Fruit fly (Drosophila melanogaster) whole organism, embryonic: ENCODE data around the gene CG44362.
A peak's percentile ranks its signal among the peaks of the same experiment; 100 is the strongest.

Experiments
- Atf-2 ChIP-seq: fragments of 200-800 bp; sonication (Bioruptor generic); optimal IDR thresholded peaks from 2 replicates; lab custom pipeline; 2016; ENCODE audit warnings: missing biosample characterization, missing genetic modification characterization
- BEAF-32 ChIP-seq: fragments of 200-800 bp; sonication (Bioruptor generic); optimal IDR thresholded peaks from 3 replicates; lab custom pipeline; 2017; ENCODE audit warnings: missing biosample characterization, missing genetic modification characterization, mild to moderate bottlenecking, moderate library complexity, missing genetic modification reagents
- Bdp1 ChIP-seq: fragments of 200-800 bp; sonication (Bioruptor generic); optimal IDR thresholded peaks from 3 replicates; lab custom pipeline; 2016; ENCODE audit warnings: missing biosample characterization, missing genetic modification characterization
- Blimp-1 ChIP-seq: fragments of 200-800 bp; sonication (Bioruptor generic); optimal IDR thresholded peaks from 3 replicates; lab custom pipeline; 2018; ENCODE audit warnings: missing biosample characterization, missing genetic modification characterization, mild to moderate bottlenecking, moderate library complexity, missing genetic modification reagents
- CG10147 ChIP-seq: fragments of 200-800 bp; sonication (Bioruptor generic); optimal IDR thresholded peaks from 2 replicates; lab custom pipeline; 2019; ENCODE audit warnings: missing biosample characterization, mild to moderate bottlenecking, missing genetic modification characterization, moderate library complexity
- CG10654 ChIP-seq: fragments of 200-800 bp; sonication (Bioruptor generic); optimal IDR thresholded peaks from 2 replicates; lab custom pipeline; 2016; ENCODE audit warnings: missing biosample characterization, missing genetic modification characterization
- CG11093 ChIP-seq: fragments of 200-800 bp; sonication (Bioruptor generic); IDR thresholded peaks from 3 replicates; pipeline ENCODE4 v1.3.6; 2022; ENCODE audit warnings: missing biosample characterization, missing genetic modification characterization
- CG11504 ChIP-seq: fragments of 200-800 bp; sonication (Bioruptor generic); optimal IDR thresholded peaks from 3 replicates; lab custom pipeline; 2019; ENCODE audit warnings: missing biosample characterization, mild to moderate bottlenecking, missing genetic modification characterization, moderate library complexity
- CG12071 ChIP-seq: fragments of 200-800 bp; sonication (Bioruptor generic); optimal IDR thresholded peaks from 3 replicates; lab custom pipeline; 2018; ENCODE audit warnings: missing biosample characterization, mild to moderate bottlenecking, missing genetic modification characterization
- CG13624 ChIP-seq: fragments of 200-800 bp; sonication (Bioruptor generic); optimal IDR thresholded peaks from 2 replicates; lab custom pipeline; 2016; ENCODE audit warnings: missing biosample characterization, missing genetic modification characterization
- CG14710 ChIP-seq: fragments of 200-800 bp; sonication (Bioruptor generic); optimal IDR thresholded peaks from 3 replicates; lab custom pipeline; 2019; ENCODE audit warnings: missing biosample characterization, mild to moderate bottlenecking, missing genetic modification characterization, moderate library complexity
- CG14965 ChIP-seq: fragments of 200-800 bp; sonication (Bioruptor generic); optimal IDR thresholded peaks from 2 replicates; lab custom pipeline; 2016; ENCODE audit warnings: missing biosample characterization, missing genetic modification characterization, borderline replicate concordance
- CG16813 ChIP-seq: fragments of 200-800 bp; sonication (Bioruptor generic); IDR thresholded peaks from 3 replicates; pipeline ENCODE4 v1.3.6; 2022; ENCODE audit warnings: missing biosample characterization, missing genetic modification characterization; ENCODE audit not compliant: partially characterized antibody
- CG17328 ChIP-seq: fragments of 200-800 bp; sonication (Bioruptor generic); IDR thresholded peaks from 2 replicates; pipeline ENCODE4 v1.3.6; 2022; ENCODE audit warnings: missing biosample characterization, missing genetic modification characterization
- CG17802 ChIP-seq: fragments of 200-800 bp; sonication (Bioruptor generic); optimal IDR thresholded peaks from 2 replicates; lab custom pipeline; 2018; ENCODE audit warnings: missing biosample characterization, mild to moderate bottlenecking, missing genetic modification characterization, moderate library complexity
- CG3281 ChIP-seq: fragments of 200-800 bp; sonication (Bioruptor generic); optimal IDR thresholded peaks from 3 replicates; lab custom pipeline; 2017; ENCODE audit warnings: missing biosample characterization, mild to moderate bottlenecking, missing genetic modification characterization
- CG33557 ChIP-seq: fragments of 200-800 bp; sonication (Bioruptor generic); optimal IDR thresholded peaks from 2 replicates; lab custom pipeline; 2019; ENCODE audit warnings: missing biosample characterization, mild to moderate bottlenecking, missing genetic modification characterization, moderate library complexity
- CG4360 ChIP-seq: fragments of 200-800 bp; sonication (Bioruptor generic); IDR thresholded peaks from 2 replicates; pipeline ENCODE4 v1.3.6; 2022; ENCODE audit warnings: missing biosample characterization, missing genetic modification characterization
- CG6689 ChIP-seq: fragments of 200-800 bp; sonication (Bioruptor generic); IDR thresholded peaks from 2 replicates; pipeline ENCODE4 v1.3.6; 2022; ENCODE audit warnings: missing biosample characterization, missing genetic modification characterization
- CG7556 ChIP-seq: fragments of 200-800 bp; sonication (Bioruptor generic); optimal IDR thresholded peaks from 2 replicates; lab custom pipeline; 2017; ENCODE audit warnings: missing biosample characterization, mild to moderate bottlenecking, missing genetic modification characterization
- CG7839 ChIP-seq: fragments of 200-800 bp; sonication (Bioruptor generic); optimal IDR thresholded peaks from 3 replicates; lab custom pipeline; 2018; ENCODE audit warnings: missing biosample characterization, mild to moderate bottlenecking, missing genetic modification characterization, moderate library complexity
- CG8388 ChIP-seq: fragments of 200-800 bp; sonication (Bioruptor generic); optimal IDR thresholded peaks from 2 replicates; lab custom pipeline; 2019; ENCODE audit warnings: missing biosample characterization, mild to moderate bottlenecking, missing genetic modification characterization, moderate library complexity
- D19A ChIP-seq: fragments of 200-800 bp; optimal IDR thresholded peaks from 3 replicates; lab custom pipeline; 2019; ENCODE audit warnings: missing biosample characterization, mild to moderate bottlenecking, missing genetic modification characterization, moderate library complexity
- Dref ChIP-seq: fragments of 200-800 bp; sonication (Bioruptor generic); IDR thresholded peaks from 2 replicates; pipeline ENCODE4 v1.3.6; 2022; ENCODE audit warnings: missing biosample characterization, missing genetic modification characterization
- H2.0 ChIP-seq: fragments of 200-800 bp; sonication (Bioruptor generic); IDR thresholded peaks from 2 replicates; pipeline ENCODE4 v1.3.6; 2022; ENCODE audit warnings: missing biosample characterization, missing genetic modification characterization
- HHEX ChIP-seq: fragments of 200-800 bp; sonication (Bioruptor generic); optimal IDR thresholded peaks from 3 replicates; lab custom pipeline; 2017; ENCODE audit warnings: missing biosample characterization, mild to moderate bottlenecking, missing genetic modification characterization, missing genetic modification reagents
- HLH54F ChIP-seq: fragments of 200-800 bp; sonication (Bioruptor generic); optimal IDR thresholded peaks from 3 replicates; lab custom pipeline; 2016; ENCODE audit warnings: missing biosample characterization, missing genetic modification characterization
- Sin3A ChIP-seq: fragments of >200 bp; optimal IDR thresholded peaks from 2 replicates; lab custom pipeline; 2018
- amos ChIP-seq: fragments of 200-800 bp; sonication (Bioruptor generic); IDR thresholded peaks from 2 replicates; pipeline ENCODE4 v1.3.6; 2022; ENCODE audit warnings: missing biosample characterization, missing genetic modification characterization; ENCODE audit not compliant: partially characterized antibody
- bcd ChIP-seq: fragments of 200-800 bp; sonication (Bioruptor generic); optimal IDR thresholded peaks from 2 replicates; lab custom pipeline; 2017; ENCODE audit warnings: missing biosample characterization, mild to moderate bottlenecking, missing genetic modification characterization
- bsh ChIP-seq, 2 experiments: fragments of 200-800 bp; sonication (Bioruptor generic); optimal IDR thresholded peaks; 2 replicates each; lab custom pipeline; 2017 to 2018; ENCODE audit warnings: mild to moderate bottlenecking in 2 of 2, missing biosample characterization in 2 of 2, missing genetic modification characterization in 2 of 2, moderate library complexity in 1 of 2
- da ChIP-seq: fragments of 200-800 bp; sonication (Bioruptor generic); optimal IDR thresholded peaks from 2 replicates; lab custom pipeline; 2016; ENCODE audit warnings: missing biosample characterization, missing genetic modification characterization
- dmrt11E ChIP-seq: fragments of 200-800 bp; sonication (Bioruptor generic); optimal IDR thresholded peaks from 3 replicates; lab custom pipeline; 2018; ENCODE audit warnings: missing biosample characterization, mild to moderate bottlenecking, missing genetic modification characterization, moderate library complexity
- dpn ChIP-seq, 2 experiments: fragments of 200-800 bp; sonication (Bioruptor generic); optimal IDR thresholded peaks; 3 replicates each; lab custom pipeline; 2016; ENCODE audit warnings: missing biosample characterization in 2 of 2, missing genetic modification characterization in 2 of 2
- esg ChIP-seq: fragments of 200-800 bp; sonication (Bioruptor generic); conservative IDR thresholded peaks from 2 replicates; pipeline ENCODE4 v1.3.6; 2022; ENCODE audit warnings: missing biosample characterization, missing genetic modification characterization
- fd64A ChIP-seq: fragments of 200-800 bp; sonication (Bioruptor generic); optimal IDR thresholded peaks from 3 replicates; lab custom pipeline; 2018; ENCODE audit warnings: missing biosample characterization, mild to moderate bottlenecking, missing genetic modification characterization
- gcm ChIP-seq: fragments of 200-800 bp; sonication (Bioruptor generic); optimal IDR thresholded peaks from 2 replicates; lab custom pipeline; 2019; ENCODE audit warnings: missing biosample characterization, mild to moderate bottlenecking, missing genetic modification characterization, moderate library complexity
- h ChIP-seq: fragments of >200 bp; optimal IDR thresholded peaks from 2 replicates; lab custom pipeline; 2017
- knrl ChIP-seq: fragments of 200-800 bp; sonication (Bioruptor generic); IDR thresholded peaks from 3 replicates; pipeline ENCODE4 v1.3.6; 2022; ENCODE audit warnings: missing biosample characterization, missing genetic modification characterization; ENCODE audit not compliant: partially characterized antibody
- lmd ChIP-seq: fragments of 200-800 bp; sonication (Bioruptor generic); IDR thresholded peaks from 2 replicates; pipeline ENCODE4 v1.3.6; 2022; ENCODE audit warnings: missing biosample characterization, missing genetic modification characterization
- nerfin-2 ChIP-seq: fragments of 200-800 bp; sonication (Bioruptor generic); IDR thresholded peaks from 2 replicates; pipeline ENCODE4 v1.3.6; 2022; ENCODE audit warnings: missing biosample characterization, missing genetic modification characterization; ENCODE audit not compliant: partially characterized antibody
- pan ChIP-seq, 4 experiments: fragments of >200 bp in 3 of 4; fragments of 200-800 bp in 1 of 4; sonication (Bioruptor generic) in 1 of 4; optimal IDR thresholded peaks in 3 of 4; IDR thresholded peaks in 1 of 4; 2 replicates each; pipeline versions ENCODE4 v1.3.6 to Lab custom; 2017 to 2022; ENCODE audit warnings: missing biosample characterization in 2 of 4, missing genetic modification characterization in 2 of 4, mixed read lengths in 1 of 4
- prd ChIP-seq, 3 experiments: fragments of >200 bp in 2 of 3; fragments of 200-800 bp in 1 of 3; sonication (Bioruptor generic) in 1 of 3; optimal IDR thresholded peaks in 2 of 3; IDR thresholded peaks in 1 of 3; 2 replicates in 2 of 3; 3 replicates in 1 of 3; pipeline versions ENCODE4 v1.3.6 to Lab custom; 2017 to 2022; ENCODE audit warnings: missing biosample characterization in 1 of 3, missing genetic modification characterization in 1 of 3
- ro ChIP-seq: fragments of 200-800 bp; sonication (Bioruptor generic); IDR thresholded peaks from 2 replicates; pipeline ENCODE4 v1.3.6; 2022; ENCODE audit warnings: missing biosample characterization, missing genetic modification characterization
- shn ChIP-seq: fragments of 200-800 bp; sonication (Bioruptor generic); optimal IDR thresholded peaks from 3 replicates; lab custom pipeline; 2016; ENCODE audit warnings: missing biosample characterization, missing genetic modification characterization
- ttk ChIP-seq: fragments of 200-800 bp; sonication (Bioruptor generic); IDR thresholded peaks from 2 replicates; pipeline ENCODE4 v2.1.2; 2022; ENCODE audit warnings: missing biosample characterization, missing genetic modification characterization

CG44362 gene

DNA sequence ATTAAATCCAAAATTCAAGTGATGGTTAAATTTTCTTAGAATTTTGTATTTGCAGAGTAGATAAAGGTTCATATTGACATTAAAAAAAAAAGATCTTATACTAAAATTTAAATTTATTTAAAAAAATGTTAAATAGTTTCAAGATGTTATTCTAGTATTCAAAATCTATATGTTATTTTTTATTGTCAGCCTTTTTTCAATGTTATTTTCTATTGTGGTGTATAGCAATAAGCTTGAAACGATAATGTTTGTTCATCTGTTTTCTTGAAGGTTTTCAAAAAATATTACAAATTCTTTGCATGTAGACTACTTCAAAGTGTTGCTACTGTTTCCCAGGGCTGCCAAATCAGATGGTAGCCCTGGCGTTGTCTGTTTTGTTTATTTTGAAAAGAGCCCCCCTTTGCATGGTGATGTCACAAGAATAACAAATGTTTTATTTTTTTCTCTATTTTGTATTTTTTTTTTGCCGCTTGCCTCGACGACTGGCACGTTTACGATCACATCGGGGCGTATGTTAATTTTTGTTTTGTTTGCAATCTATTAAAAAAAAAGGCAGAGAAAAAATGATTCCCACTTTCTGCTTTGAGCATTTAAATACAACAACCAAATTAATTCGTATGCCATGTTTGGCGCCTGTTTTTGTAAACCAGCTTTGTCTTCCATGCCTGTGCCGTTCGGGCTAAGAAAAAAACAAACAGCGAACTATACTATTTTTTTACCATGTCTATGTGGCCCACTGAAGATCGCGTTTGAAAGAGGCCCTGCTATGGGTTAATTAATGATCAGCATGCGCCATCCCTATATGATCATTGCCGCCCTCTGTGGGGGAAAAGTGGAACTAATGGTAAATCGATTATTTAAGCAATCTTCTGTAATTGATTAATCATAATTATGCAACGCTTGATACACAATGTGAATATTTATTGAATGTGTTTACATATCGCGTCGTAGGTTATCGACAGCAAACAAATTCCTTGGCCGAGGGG is 46.4 kb upstream of the CG44362 start (continued):
- peak; percentile 65 for TF ChIP-seq esg (GFP tag; lab: Robert Waterston, UW)
- TF ChIP-seq CG16813 (GFP tag; lab: Robert Waterston, UW): no peak
- TF ChIP-seq knrl: no peak
- peak; percentile 56 for TF ChIP-seq bcd
- no peak for TF ChIP-seq CG11093 (GFP tag; lab: Robert Waterston, UW)
- peak; percentile 77 for TF ChIP-seq CG11504 (tag; lab: Kevin White, UChicago)
- TF ChIP-seq shn: peak; percentile 46
- peak; percentile 31 for TF ChIP-seq CG12071 (GFP tag; lab: Kevin White, UChicago)
- TF ChIP-seq Sin3A (lab: Kevin White, UChicago): no peak
- TF ChIP-seq CG17802 (tag; lab: Kevin White, UChicago): no peak
- TF ChIP-seq CG3281: peak; percentile 59
- no peak for TF ChIP-seq h (lab: Kevin White, UChicago)
- TF ChIP-seq HHEX (GFP tag; lab: Kevin White, UChicago): peak; percentile 3
- peak; percentile 44 for TF ChIP-seq D19A (tag; lab: Kevin White, UChicago)
- peak; percentile 48; the same call in 1 of the 2 replicates for TF ChIP-seq CG6689 (GFP tag; lab: Robert Waterston, UW)
- TF ChIP-seq H2.0 (GFP tag; lab: Robert Waterston, UW): 0 out of 2 replicates have a peak, but pooled peaks have one; percentile 2
- TF ChIP-seq CG13624 (GFP tag; lab: Kevin White, UChicago): peak; percentile 31
- no peak for TF ChIP-seq nerfin-2
- no peak for TF ChIP-seq CG14965
- peak; percentile 53 to 85 for TF ChIP-seq bsh (GFP tag; optimal IDR thresholded peaks at IDR 0.05; lab: Kevin White, UChicago)
- peak; percentile 3 to 37 for TF ChIP-seq dpn (GFP tag; optimal IDR thresholded peaks at IDR 0.05; lab: Kevin White, UChicago)
- peak; percentile 85 for TF ChIP-seq dmrt11E (tag; lab: Kevin White, UChicago)
- TF ChIP-seq lmd: 0 out of 2 replicates have a peak, but pooled peaks have one; percentile 42
- peak; percentile 35 for TF ChIP-seq Blimp-1 (GFP tag; lab: Kevin White, UChicago)
- no peak for TF ChIP-seq ttk (GFP tag; lab: Robert Waterston, UW)
- no peak for TF ChIP-seq da (GFP tag; lab: Kevin White, UChicago)
- no peak for TF ChIP-seq Bdp1
- no peak for TF ChIP-seq CG10654 (GFP tag; lab: Kevin White, UChicago)
- TF ChIP-seq CG4360 (GFP tag; lab: Robert Waterston, UW): peak; percentile 18
- peak; percentile 4 for TF ChIP-seq gcm (GFP tag; lab: Kevin White, UChicago)
- no peak; the same call in 1 of the 2 replicates for TF ChIP-seq CG17328 (GFP tag; lab: Robert Waterston, UW)
- TF ChIP-seq CG7556 (GFP tag; lab: Kevin White, UChicago): peak; percentile 57
- peak; percentile 58 for TF ChIP-seq CG33557 (GFP tag; lab: Kevin White, UChicago)
- peak; percentile 37 for TF ChIP-seq CG8388 (GFP tag; lab: Kevin White, UChicago)
- TF ChIP-seq Atf-2: no peak
- TF ChIP-seq pan (optimal IDR thresholded peaks at IDR 0.05; lab: Kevin White, UChicago): no peak
- peak in 1 of 2 experiments; percentile 4 for TF ChIP-seq pan (GFP tag; optimal IDR thresholded peaks at IDR 0.05 in 1 of 2, IDR thresholded peaks at IDR 0.05 in 1 of 2)
- peak; percentile 73 for TF ChIP-seq CG7839 (tag; lab: Kevin White, UChicago)
- no peak for TF ChIP-seq prd (optimal IDR thresholded peaks at IDR 0.05; lab: Kevin White, UChicago)
- peak; percentile 50; the same call in 2 of the 3 replicates for TF ChIP-seq prd (GFP tag; IDR thresholded peaks at IDR 0.05; lab: Robert Waterston, UW)
- no peak for TF ChIP-seq HLH54F
- TF ChIP-seq CG14710 (tag; lab: Kevin White, UChicago): peak; percentile 65
- no peak for TF ChIP-seq ro (GFP tag; lab: Robert Waterston, UW)
- TF ChIP-seq Dref (GFP tag; lab: Robert Waterston, UW): no peak
- TF ChIP-seq amos (GFP tag; lab: Robert Waterston, UW): no peak; the same call in 1 of the 2 replicates
- TF ChIP-seq fd64A (GFP tag; lab: Kevin White, UChicago): peak; percentile 33
- TF ChIP-seq BEAF-32 (GFP tag; lab: Kevin White, UChicago): no peak
- TF ChIP-seq CG10147 (GFP tag; lab: Kevin White, UChicago): peak; percentile 62
